Fruit fly (Drosophila melanogaster): ENCODE results near the gene CG34316.

CG34316 gene

DNA sequence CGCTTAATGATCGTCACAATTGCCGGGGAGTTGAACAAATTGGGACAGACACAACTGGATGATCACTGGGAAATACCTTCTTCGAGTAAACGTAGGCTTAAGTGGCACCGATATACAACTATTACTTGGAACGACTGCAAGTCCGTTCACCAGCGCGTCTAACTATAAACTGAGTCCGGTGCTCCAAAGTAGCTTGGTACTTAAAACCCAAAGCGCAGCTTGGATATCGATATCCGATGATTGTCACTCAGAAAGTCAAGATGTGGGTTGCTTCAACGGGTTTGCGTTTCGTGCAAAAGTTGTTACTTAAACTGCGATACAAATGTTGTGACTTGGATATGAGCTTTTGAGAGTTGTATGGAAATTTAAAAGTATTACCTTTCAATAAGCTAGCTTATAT is 24.1 kb upstream of the CG34316 start, which contains the start of gene Spn88Ea (continued):
- TF ChIP-seq CG8388 (GFP tag; optimal IDR thresholded peaks at IDR 0.05) (no peak), dmrt99B (tag; optimal IDR thresholded peaks at IDR 0.05) (no peak), Bdp1 (GFP tag; optimal IDR thresholded peaks at IDR 0.05) (no peak), tll (GFP tag; optimal IDR thresholded peaks at IDR 0.05) (no peak), CG12219 (GFP tag; optimal IDR thresholded peaks at IDR 0.05) (no peak), unc-4 (GFP tag; IDR thresholded peaks at IDR 0.05; ENCODE audit: partially characterized antibody) (peak; percentile 39; the same call in 1 of the 2 replicates), CG11560 (tag; IDR thresholded peaks at IDR 0.05) (no peak), p53 (GFP tag; optimal IDR thresholded peaks at IDR 0.05) (no peak), Ptx1 (GFP tag; IDR thresholded peaks at IDR 0.05) (no peak), Nf-YC (tag; optimal IDR thresholded peaks at IDR 0.05) (no peak), CG14860 (GFP tag; IDR thresholded peaks at IDR 0.05; ENCODE audit: partially characterized antibody) (no peak), sd (tag; optimal IDR thresholded peaks at IDR 0.05) (no peak), Optix (GFP tag; IDR thresholded peaks at IDR 0.05) (no peak), CG7987 (GFP tag; optimal IDR thresholded peaks at IDR 0.05) (no peak), CG7963 (GFP tag; IDR thresholded peaks at IDR 0.05; ENCODE audit: partially characterized antibody) (0 out of 3 replicates have a peak, but pooled peaks have one; percentile 47), Fer3 (tag; optimal IDR thresholded peaks at IDR 0.05) (no peak), Usf (GFP tag; optimal IDR thresholded peaks at IDR 0.05) (no peak), CG4730 (GFP tag; IDR thresholded peaks at IDR 0.05) (no peak), Hmx (GFP tag; optimal IDR thresholded peaks at IDR 0.05) (no peak), Hmr (GFP tag; optimal IDR thresholded peaks at IDR 0.05) (no peak), wdn (GFP tag; IDR thresholded peaks at IDR 0.05) (no peak), CG18011 (GFP tag; optimal IDR thresholded peaks at IDR 0.05) (no peak), CG17385 (GFP tag; optimal IDR thresholded peaks at IDR 0.05) (no peak), grn (GFP tag; optimal IDR thresholded peaks at IDR 0.05) (no peak), unpg (GFP tag; optimal IDR thresholded peaks at IDR 0.05) (no peak), Xrp1 (GFP tag; IDR thresholded peaks at IDR 0.05) (no peak), nau (GFP tag; optimal IDR thresholded peaks at IDR 0.05) (no peak), ERR (GFP tag; optimal IDR thresholded peaks at IDR 0.05) (no peak), CG31441 (GFP tag; IDR thresholded peaks at IDR 0.05) (peak; percentile 99), CG17328 (GFP tag; IDR thresholded peaks at IDR 0.05) (no peak; the same call in 1 of the 2 replicates), twi (tag; optimal IDR thresholded peaks at IDR 0.05) (no peak), CG1603 (tag; optimal IDR thresholded peaks at IDR 0.05) (peak; percentile 37), gsb-n (tag; optimal IDR thresholded peaks at IDR 0.05) (no peak), CG6272 (GFP tag; IDR thresholded peaks at IDR 0.05) (no peak), ci (GFP tag; IDR thresholded peaks at IDR 0.05) (peak; percentile 38; the same call in 1 of the 3 replicates), luna (GFP tag; optimal IDR thresholded peaks at IDR 0.05) (no peak), stwl (tag; optimal IDR thresholded peaks at IDR 0.05) (peak; percentile 30), croc (GFP tag; conservative IDR thresholded peaks at IDR 0.05) (no peak), pnt (GFP tag; optimal IDR thresholded peaks at IDR 0.05) (no peak), BEAF-32 (GFP tag; optimal IDR thresholded peaks at IDR 0.05) (peak; percentile 40), Bgb (GFP tag; IDR thresholded peaks at IDR 0.05; ENCODE audit: partially characterized antibody) (peak; percentile 54), CG10565 (GFP tag; optimal IDR thresholded peaks at IDR 0.05) (no peak), ind (GFP tag; optimal IDR thresholded peaks at IDR 0.05) (no peak), CG7372 (GFP tag; IDR thresholded peaks at IDR 0.05) (no peak), CG11723 (GFP tag; optimal IDR thresholded peaks at IDR 0.05) (no peak), CG4282 (GFP tag; optimal IDR thresholded peaks at IDR 0.05) (no peak), CG2712 (tag; optimal IDR thresholded peaks at IDR 0.05) (no peak), CG16813 (GFP tag; IDR thresholded peaks at IDR 0.05; ENCODE audit: partially characterized antibody) (no peak), Dfd (GFP tag; optimal IDR thresholded peaks at IDR 0.05) (no peak), ash1 (GFP tag; optimal IDR thresholded peaks at IDR 0.05) (no peak), CG6689 (GFP tag; IDR thresholded peaks at IDR 0.05) (0 out of 2 replicates have a peak, but pooled peaks have one; percentile 5)

All from whole organism, embryonic.